Worm (Caenorhabditis elegans) whole organism, young adult: ENCODE data around the gene ZK121.2.

Experiments
- B0035.1 ChIP-seq: sonication (generic microtip); optimal IDR thresholded peaks from 2 replicates; lab custom pipeline; 2016; ENCODE audit warnings: missing genetic modification characterization, mild to moderate bottlenecking, missing compliant biosample characterization, missing genotype, missing genetic modification reagents
- D2030.7 ChIP-seq: fragments of 200-800 bp; sonication (Bioruptor generic); IDR thresholded peaks from 2 replicates; pipeline ENCODE4 v1.3.6; 2022; ENCODE audit warnings: missing genetic modification reagents, missing genetic modification characterization, missing compliant biosample characterization
- F49E8.2 ChIP-seq: sonication (generic microtip); optimal IDR thresholded peaks from 3 replicates; lab custom pipeline; 2017; ENCODE audit warnings: missing genetic modification characterization, mild to moderate bottlenecking, missing compliant biosample characterization, antibody characterized with exemption, moderate library complexity; ENCODE audit not compliant: insufficient read depth
- F52B5.7 ChIP-seq: sonication (generic microtip); optimal IDR thresholded peaks from 2 replicates; lab custom pipeline; 2016; ENCODE audit warnings: mild to moderate bottlenecking, missing genetic modification characterization, missing compliant biosample characterization
- let-526 ChIP-seq: fragments of 200-800 bp; sonication (Bioruptor generic); IDR thresholded peaks from 2 replicates; pipeline ENCODE4 v1.3.6; 2022; ENCODE audit warnings: missing genetic modification reagents, missing genetic modification characterization, missing compliant biosample characterization
- snpc-4 ChIP-seq, 5 experiments: fragments of 150-350 bp in 1 of 5; sonication (generic microtip) in 4 of 5; optimal IDR thresholded peaks; 2 replicates each; lab custom pipeline; 2014 to 2018; ENCODE audit warnings: missing genetic modification characterization in 5 of 5, missing biosample characterization in 3 of 5, antibody characterized with exemption in 2 of 5, mild to moderate bottlenecking in 2 of 5, missing compliant biosample characterization in 2 of 5, missing genotype in 2 of 5, moderate library complexity in 2 of 5, missing genetic modification reagents in 1 of 5
- tbx-9 ChIP-seq: sonication (generic microtip); optimal IDR thresholded peaks from 2 replicates; lab custom pipeline; 2016; ENCODE audit warnings: borderline replicate concordance, missing genetic modification characterization, inconsistent platforms, missing compliant biosample characterization
- xnd-1 ChIP-seq: sonication (generic microtip); optimal IDR thresholded peaks from 2 replicates; lab custom pipeline; 2016; ENCODE audit warnings: missing genotype, missing genetic modification reagents, missing genetic modification characterization, missing compliant biosample characterization
- zfh-2 ChIP-seq: fragments of 200-800 bp; sonication (Bioruptor generic); conservative IDR thresholded peaks from 2 replicates; pipeline ENCODE4 v1.3.6; 2022; ENCODE audit warnings: missing genetic modification reagents, missing genetic modification characterization, missing compliant biosample characterization

DNA sequence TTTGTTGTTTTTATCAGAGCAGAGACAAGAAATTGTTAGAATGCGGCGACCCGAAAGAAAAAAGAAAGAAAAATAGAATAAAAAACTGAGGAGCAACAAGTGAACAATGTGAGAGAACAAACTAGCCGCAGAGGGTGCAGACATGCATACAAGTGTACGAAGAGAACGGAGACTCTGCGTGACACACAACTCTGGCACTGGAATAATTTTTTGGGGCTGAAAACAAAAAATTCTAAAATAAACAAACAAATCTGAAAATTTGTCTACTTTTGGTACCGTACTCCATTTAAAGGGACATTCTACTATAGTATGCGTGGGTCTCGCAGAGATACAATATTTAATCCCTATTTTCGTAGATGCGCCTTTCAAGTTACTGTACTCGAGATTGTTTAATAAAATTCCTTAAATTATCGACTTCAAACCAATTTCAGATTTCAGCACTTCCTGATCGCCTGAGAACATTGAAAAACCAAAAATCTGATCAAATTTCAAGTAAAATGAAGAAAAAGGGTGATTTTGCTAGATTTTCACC is 33.6 kb downstream of the ZK121.2 start:
- TF ChIP-seq D2030.7 (peak; percentile 43; the same call in 1 of the 2 replicates), F49E8.2 (tag; lab: Kevin White, UChicago) (peak; percentile 16), snpc-4 (GFP tag; optimal IDR thresholded peaks at IDR 0.05; lab: Kevin White, UChicago) (no peak), snpc-4 (tag; optimal IDR thresholded peaks at IDR 0.05; lab: Kevin White, UChicago) (peak in 1 of 4 experiments; percentile 10), F52B5.7 (no peak), tbx-9 (no peak), B0035.1 (tag; lab: Kevin White, UChicago) (no peak), let-526 (no peak), xnd-1 (tag; lab: Kevin White, UChicago) (peak; percentile 78), zfh-2 (GFP tag; lab: Robert Waterston, UW) (no peak)
